Fruit fly (Drosophila melanogaster) Kc167 (cell line): ENCODE data around the gene BTBD9.

Experiments
- Myc ChIP-seq: fragments of >200 bp; optimal IDR thresholded peaks from 2 replicates; lab custom pipeline; 2017; ENCODE audit warnings: missing external identifiers
- h ChIP-seq: fragments of >200 bp; optimal IDR thresholded peaks from 3 replicates; lab custom pipeline; 2018; ENCODE audit warnings: missing external identifiers
- psq ChIP-seq: fragments of >200 bp; optimal IDR thresholded peaks from 2 replicates; lab custom pipeline; 2017; ENCODE audit warnings: missing external identifiers
- ttk ChIP-seq: sonication (Bioruptor generic); optimal IDR thresholded peaks from 2 replicates; lab custom pipeline; 2017; ENCODE audit warnings: missing external identifiers

DNA sequence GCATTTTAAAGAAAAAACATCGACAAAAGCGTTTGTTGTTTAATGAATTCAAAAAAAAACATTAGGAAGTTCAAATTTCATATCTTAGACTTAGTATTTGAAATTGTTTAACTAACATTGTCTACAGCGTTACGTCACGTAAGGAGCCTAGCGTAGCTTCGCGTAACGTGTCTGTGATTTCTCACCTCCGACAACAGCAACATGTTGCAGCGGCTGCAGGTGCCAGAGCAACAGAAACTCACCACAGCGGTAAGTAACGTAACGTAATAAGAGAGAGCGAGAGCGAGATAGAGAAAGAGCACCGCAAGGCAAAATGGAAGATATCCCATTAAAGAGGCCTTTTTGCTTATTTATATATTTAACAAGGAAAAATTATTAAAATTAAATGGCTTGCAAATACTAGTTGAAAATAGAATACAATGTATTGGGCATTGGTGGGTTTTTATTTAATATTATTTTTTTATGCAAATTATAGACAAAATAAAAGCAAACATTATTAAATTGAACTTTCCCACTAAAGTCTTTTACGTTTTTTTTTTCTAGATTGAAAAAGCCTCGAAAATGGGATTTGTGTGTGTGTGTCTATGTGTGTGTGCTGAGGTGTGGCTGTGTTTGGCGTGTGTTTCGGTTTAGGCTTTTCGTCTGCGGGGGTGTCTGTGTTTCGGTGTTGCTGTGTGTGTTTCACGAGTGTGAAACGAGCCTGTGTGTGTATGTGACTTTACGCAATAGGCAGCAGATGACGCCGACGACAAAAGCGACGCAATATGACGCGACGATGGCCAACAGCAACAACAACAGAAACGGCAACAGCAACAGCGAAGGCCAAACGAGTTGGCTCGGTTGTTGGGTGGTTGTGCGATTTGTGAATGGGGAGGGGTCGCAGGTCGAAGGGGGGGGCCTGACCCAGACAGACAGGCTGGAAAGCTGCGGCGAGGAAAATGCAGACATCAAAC lies 38.1 kb upstream of the BTBD9 start:
- TF ChIP-seq h (no peak), ttk (lab: Kevin White, UChicago) (no peak), psq (lab: Kevin White, UChicago) (no peak), Myc (no peak)
